Worm (Caenorhabditis elegans) whole organism, L4 larva: ENCODE data around the gene srbc-39.

Experiments used
- F26F4.8 ChIP-seq: fragments of 200-800 bp; sonication (Bioruptor generic); conservative IDR thresholded peaks from 2 replicates; pipeline ENCODE4 v1.3.6; 2022; ENCODE audit warnings: missing genetic modification characterization, missing compliant biosample characterization
- F37D6.2 ChIP-seq: sonication (generic microtip); optimal IDR thresholded peaks from 2 replicates; lab custom pipeline; 2016; ENCODE audit warnings: mild to moderate bottlenecking, missing genetic modification characterization, missing compliant biosample characterization
- Y105C5A.15 ChIP-seq: fragments of 200-800 bp; sonication (Bioruptor generic); IDR thresholded peaks from 2 replicates; pipeline ENCODE4 v1.3.6; 2022; ENCODE audit warnings: missing genetic modification characterization, missing compliant biosample characterization
- Y5F2A.4 ChIP-seq: fragments of 200-800 bp; sonication (Bioruptor generic); optimal IDR thresholded peaks from 2 replicates; lab custom pipeline; 2018; ENCODE audit warnings: mild to moderate bottlenecking, missing genetic modification characterization, missing compliant biosample characterization
- ZK546.5 ChIP-seq, 2 experiments: sonication (generic microtip); optimal IDR thresholded peaks; 2 replicates each; lab custom pipeline; 2017; ENCODE audit warnings: missing biosample characterization in 2 of 2, missing genetic modification characterization in 2 of 2
- aha-1 ChIP-seq: fragments of 150-350 bp; peaks from one replicate; lab custom pipeline; 2014; ENCODE audit warnings: missing biosample characterization, missing genetic modification characterization
- ama-1 ChIP-seq: fragments of 150-350 bp; optimal IDR thresholded peaks from 2 replicates; lab custom pipeline; 2014; ENCODE audit warnings: inconsistent platforms, mixed read lengths
- arid-1 ChIP-seq: fragments of 200-800 bp; sonication (Bioruptor generic); conservative IDR thresholded peaks from 2 replicates; pipeline ENCODE4 v1.3.6; 2022; ENCODE audit warnings: missing genetic modification reagents, missing genetic modification characterization, missing compliant biosample characterization
- attf-4 ChIP-seq: sonication (generic microtip); optimal IDR thresholded peaks from 3 replicates; lab custom pipeline; 2017; ENCODE audit warnings: missing biosample characterization, missing genetic modification characterization
- ceh-28 ChIP-seq: fragments of 150-350 bp; optimal IDR thresholded peaks from 2 replicates; lab custom pipeline; 2014; ENCODE audit warnings: missing biosample characterization, missing genetic modification reagents, missing genetic modification characterization
- cey-2 ChIP-seq: sonication (generic microtip); optimal IDR thresholded peaks from 3 replicates; lab custom pipeline; 2017; ENCODE audit warnings: missing genetic modification characterization, mild to moderate bottlenecking, missing compliant biosample characterization, antibody characterized with exemption, borderline replicate concordance; ENCODE audit not compliant: insufficient read depth
- ctbp-1 ChIP-seq: fragments of 200-800 bp; sonication (Bioruptor generic); IDR thresholded peaks from 2 replicates; pipeline ENCODE4 v1.3.6; 2022; ENCODE audit warnings: missing genetic modification reagents, missing genetic modification characterization, missing compliant biosample characterization
- daf-16 ChIP-seq, 3 experiments: sonication (generic microtip); optimal IDR thresholded peaks; 2 replicates each; lab custom pipeline; 2016 to 2017; ENCODE audit warnings: missing genetic modification characterization in 3 of 3, missing genetic modification reagents in 3 of 3, mild to moderate bottlenecking in 2 of 3, missing compliant biosample characterization in 2 of 3, missing biosample characterization in 1 of 3, moderate library complexity in 1 of 3
- daf-19 ChIP-seq: fragments of 200-800 bp; sonication (Bioruptor generic); conservative IDR thresholded peaks from 2 replicates; pipeline ENCODE4 v1.3.6; 2022; ENCODE audit warnings: missing genetic modification characterization, missing compliant biosample characterization
- daf-8 ChIP-seq: fragments of 200-800 bp; sonication (Bioruptor generic); IDR thresholded peaks from 2 replicates; pipeline ENCODE4 v1.3.6; 2022; ENCODE audit warnings: missing genetic modification characterization, missing compliant biosample characterization
- dmd-6 ChIP-seq: fragments of 200-800 bp; sonication (Bioruptor generic); IDR thresholded peaks from 2 replicates; pipeline ENCODE4 v1.3.6; 2022; ENCODE audit warnings: missing genetic modification reagents, missing genetic modification characterization, missing compliant biosample characterization
- egl-43 ChIP-seq: fragments of 200-800 bp; sonication (Bioruptor generic); IDR thresholded peaks from 2 replicates; pipeline ENCODE4 v1.3.6; 2022; ENCODE audit warnings: missing genetic modification reagents, missing genetic modification characterization, missing compliant biosample characterization
- gei-8 ChIP-seq: fragments of 200-800 bp; sonication (Bioruptor generic); optimal IDR thresholded peaks from 2 replicates; lab custom pipeline; 2018; ENCODE audit warnings: mild to moderate bottlenecking, missing genetic modification characterization, missing compliant biosample characterization
- hlh-11 ChIP-seq: fragments of 200-800 bp; sonication (Bioruptor generic); optimal IDR thresholded peaks from 2 replicates; lab custom pipeline; 2018; ENCODE audit warnings: mild to moderate bottlenecking, missing genetic modification characterization, missing compliant biosample characterization
- hlh-30 ChIP-seq: sonication (generic microtip); optimal IDR thresholded peaks from 2 replicates; lab custom pipeline; 2017; ENCODE audit warnings: antibody characterized with exemption, mild to moderate bottlenecking, missing genetic modification characterization, missing compliant biosample characterization; ENCODE audit not compliant: insufficient read depth
- hmg-1.1 ChIP-seq: fragments of 200-800 bp; sonication (Bioruptor generic); IDR thresholded peaks from 2 replicates; pipeline ENCODE4 v1.3.6; 2022; ENCODE audit warnings: missing genetic modification reagents, missing genetic modification characterization, missing compliant biosample characterization
- lin-1 ChIP-seq: fragments of 200-800 bp; sonication (Bioruptor generic); IDR thresholded peaks from 2 replicates; pipeline ENCODE4 v1.3.6; 2022; ENCODE audit warnings: missing genetic modification reagents, missing genetic modification characterization, missing compliant biosample characterization
- lin-15B ChIP-seq: fragments of 150-350 bp; sonication (generic microtip); optimal IDR thresholded peaks from 3 replicates; lab custom pipeline; 2014; ENCODE audit warnings: missing biosample characterization, missing genetic modification characterization
- lin-39 ChIP-seq: fragments of 150-350 bp; optimal IDR thresholded peaks from 2 replicates; lab custom pipeline; 2014; ENCODE audit warnings: missing biosample characterization, missing genetic modification reagents, missing genetic modification characterization
- lsy-2 ChIP-seq, 2 experiments: fragments of 150-350 bp in 1 of 2; sonication (generic microtip) in 1 of 2; optimal IDR thresholded peaks; 2 replicates each; lab custom pipeline; 2014 to 2017; ENCODE audit warnings: missing biosample characterization in 2 of 2, missing genetic modification characterization in 2 of 2
- madf-5 ChIP-seq, 2 experiments: fragments of 200-800 bp; sonication (Bioruptor generic); IDR thresholded peaks; 2 replicates each; pipeline ENCODE4 v1.3.6; 2022; ENCODE audit warnings: missing compliant biosample characterization in 2 of 2, missing genetic modification characterization in 2 of 2
- madf-9 ChIP-seq: fragments of 200-800 bp; sonication (Bioruptor generic); conservative IDR thresholded peaks from 2 replicates; pipeline ENCODE4 v1.3.6; 2022; ENCODE audit warnings: missing genetic modification reagents, missing genetic modification characterization, missing compliant biosample characterization
- mdt-29 ChIP-seq: fragments of 200-800 bp; sonication (Bioruptor generic); IDR thresholded peaks from 2 replicates; pipeline ENCODE4 v1.3.6; 2022; ENCODE audit warnings: missing genetic modification reagents, missing genetic modification characterization, missing compliant biosample characterization
- mep-1 ChIP-seq: fragments of 150-350 bp; sonication (generic microtip); optimal IDR thresholded peaks from 3 replicates; lab custom pipeline; 2014; ENCODE audit warnings: missing biosample characterization, missing genetic modification characterization
- nhr-102 ChIP-seq: sonication (generic microtip); optimal IDR thresholded peaks from 2 replicates; lab custom pipeline; 2016; ENCODE audit warnings: mild to moderate bottlenecking, missing genetic modification characterization, moderate library complexity, missing compliant biosample characterization
- nhr-28 ChIP-seq: fragments of 150-350 bp; optimal IDR thresholded peaks from 2 replicates; lab custom pipeline; 2014; ENCODE audit warnings: missing biosample characterization, missing genetic modification characterization
- nhr-41 ChIP-seq: fragments of 200-800 bp; sonication (Bioruptor generic); IDR thresholded peaks from 2 replicates; pipeline ENCODE4 v1.3.6; 2022; ENCODE audit warnings: missing genetic modification reagents, missing genetic modification characterization, missing compliant biosample characterization
- nhr-6 ChIP-seq: fragments of 150-350 bp; optimal IDR thresholded peaks from 2 replicates; lab custom pipeline; 2014; ENCODE audit warnings: missing biosample characterization, missing genetic modification characterization
- nhr-77 ChIP-seq: fragments of 150-350 bp; optimal IDR thresholded peaks from 2 replicates; lab custom pipeline; 2014; ENCODE audit warnings: missing biosample characterization, missing genetic modification characterization
- php-3 ChIP-seq: fragments of 200-800 bp; sonication (Bioruptor generic); IDR thresholded peaks from 2 replicates; pipeline ENCODE4 v1.3.6; 2022; ENCODE audit warnings: missing genetic modification reagents, missing genetic modification characterization, missing compliant biosample characterization
- pqm-1 ChIP-seq: sonication (generic microtip); optimal IDR thresholded peaks from 2 replicates; lab custom pipeline; 2017; ENCODE audit warnings: missing biosample characterization, missing genetic modification characterization
- sdz-12 ChIP-seq: fragments of 200-800 bp; sonication (Bioruptor generic); optimal IDR thresholded peaks from 2 replicates; lab custom pipeline; 2018; ENCODE audit warnings: mild to moderate bottlenecking, missing genetic modification characterization, missing compliant biosample characterization
- set-16 ChIP-seq: fragments of 200-800 bp; sonication (Bioruptor generic); IDR thresholded peaks from 2 replicates; pipeline ENCODE4 v1.3.6; 2022; ENCODE audit warnings: missing genetic modification reagents, missing genetic modification characterization, missing compliant biosample characterization
- skn-1 ChIP-seq: fragments of 150-350 bp; optimal IDR thresholded peaks from 2 replicates; lab custom pipeline; 2014; ENCODE audit warnings: missing biosample characterization, missing genetic modification characterization
- snpc-1.2 ChIP-seq: fragments of 200-800 bp; sonication (Bioruptor generic); IDR thresholded peaks from 2 replicates; pipeline ENCODE4 v1.3.6; 2022; ENCODE audit warnings: missing genetic modification reagents, missing genetic modification characterization, missing compliant biosample characterization
- tag-97 ChIP-seq: fragments of 200-800 bp; sonication (Bioruptor generic); IDR thresholded peaks from 2 replicates; pipeline ENCODE4 v1.3.6; 2022; ENCODE audit warnings: missing genetic modification characterization, missing compliant biosample characterization
- unc-130 ChIP-seq: sonication (generic microtip); optimal IDR thresholded peaks from 2 replicates; lab custom pipeline; 2016; ENCODE audit warnings: missing genetic modification reagents, missing genetic modification characterization, missing compliant biosample characterization
- unc-62 ChIP-seq, 3 experiments: fragments of 150-350 bp in 1 of 3; sonication (generic microtip); optimal IDR thresholded peaks in 2 of 3; peaks in 1 of 3; 1 replicate in 1 of 3; 2 replicates in 2 of 3; lab custom pipeline; 2014 to 2017; ENCODE audit warnings: missing biosample characterization in 3 of 3, missing genetic modification characterization in 3 of 3, missing genetic modification reagents in 3 of 3, missing genotype in 1 of 3
- vab-7 ChIP-seq: fragments of 200-800 bp; sonication (Bioruptor generic); IDR thresholded peaks from 2 replicates; pipeline ENCODE4 v1.3.6; 2022; ENCODE audit warnings: missing genetic modification reagents, missing genetic modification characterization, missing compliant biosample characterization
- zfp-2 ChIP-seq: sonication (generic microtip); optimal IDR thresholded peaks from 2 replicates; lab custom pipeline; 2016; ENCODE audit warnings: mild to moderate bottlenecking, missing genetic modification characterization, missing compliant biosample characterization
- zfp-3 ChIP-seq: fragments of 200-800 bp; sonication (Bioruptor generic); conservative IDR thresholded peaks from 2 replicates; pipeline ENCODE4 v1.3.6; 2022; ENCODE audit warnings: missing genetic modification reagents, missing genetic modification characterization, missing compliant biosample characterization
- zip-2 ChIP-seq: fragments of 150-350 bp; optimal IDR thresholded peaks from 2 replicates; lab custom pipeline; 2014; ENCODE audit warnings: missing biosample characterization, missing genetic modification characterization
- ztf-11 ChIP-seq: fragments of 150-350 bp; optimal IDR thresholded peaks from 2 replicates; lab custom pipeline; 2014; ENCODE audit warnings: missing biosample characterization, missing genetic modification characterization
- ztf-7 ChIP-seq: fragments of 150-350 bp; optimal IDR thresholded peaks from 2 replicates; lab custom pipeline; 2014; ENCODE audit warnings: missing biosample characterization, missing genetic modification characterization

Gene srbc-39

DNA sequence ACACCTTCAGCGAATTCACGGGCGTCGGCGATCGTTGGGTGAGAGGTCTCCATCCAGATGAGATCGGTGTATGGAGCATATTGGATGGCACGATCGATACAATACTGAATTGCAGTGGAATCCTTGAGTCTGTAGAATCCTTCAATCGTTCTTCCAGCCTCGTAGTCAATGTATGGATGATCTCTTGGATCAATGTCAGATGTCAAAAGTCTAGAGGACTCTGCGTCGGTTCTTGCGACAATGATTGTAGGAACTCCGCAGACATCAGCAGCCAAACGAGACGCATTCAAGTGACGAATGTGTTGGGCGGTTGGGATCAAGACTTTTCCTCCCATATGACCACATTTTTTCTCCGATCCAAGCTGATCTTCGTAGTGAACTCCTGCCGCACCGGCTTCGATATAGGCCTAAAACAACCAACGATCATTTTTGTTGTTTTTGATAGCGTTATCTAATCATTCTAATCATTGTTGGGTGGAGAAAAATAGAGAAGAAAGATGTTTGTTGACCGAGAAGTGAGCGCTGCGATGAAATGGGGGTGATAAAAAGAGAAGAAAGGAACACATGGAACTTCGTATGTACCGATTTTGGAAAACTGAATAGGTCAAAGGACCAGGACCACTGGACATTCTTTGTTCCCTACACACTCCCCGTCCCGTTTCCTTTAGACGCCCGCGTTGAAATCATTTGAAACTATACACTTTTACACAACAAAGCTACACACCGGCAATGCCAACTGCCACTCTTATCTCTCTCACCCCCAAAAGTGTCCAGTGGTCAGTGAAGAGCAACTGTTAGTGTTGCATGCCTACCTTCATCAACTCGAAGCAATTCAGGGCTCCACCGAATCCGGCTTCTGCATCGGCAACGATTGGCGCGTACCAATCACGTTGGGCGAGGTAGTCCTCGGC lies 17.9 kb downstream of the srbc-39 start:
- TF ChIP-seq Y5F2A.4 (GFP tag; lab: Kevin White, UChicago) (no peak), nhr-41 (GFP tag; lab: Robert Waterston, UW) (no peak), nhr-102 (tag; lab: Kevin White, UChicago) (no peak), hmg-1.1 (no peak), zfp-3 (GFP tag; lab: Robert Waterston, UW) (peak; percentile 41; the same call in 1 of the 2 replicates), egl-43 (GFP tag; lab: Robert Waterston, UW) (no peak), sdz-12 (GFP tag; lab: Kevin White, UChicago) (no peak), daf-19 (0 out of 2 replicates have a peak, but pooled peaks have one; percentile 38), ztf-7 (tag; lab: Kevin White, UChicago) (no peak), nhr-6 (tag; lab: Kevin White, UChicago) (no peak), nhr-28 (tag; lab: Kevin White, UChicago) (peak; percentile 26), lin-15B (no peak), set-16 (GFP tag; lab: Robert Waterston, UW) (no peak), madf-5 (GFP tag; IDR thresholded peaks at IDR 0.05; lab: Robert Waterston, UW) (no peak; a peak in 1 of 4 replicates), lin-1 (GFP tag; lab: Robert Waterston, UW) (no peak; the same call in 1 of the 2 replicates), mep-1 (tag; lab: Kevin White, UChicago) (peak; percentile 30), php-3 (GFP tag; lab: Robert Waterston, UW) (no peak), snpc-1.2 (GFP tag; lab: Robert Waterston, UW) (no peak), ztf-11 (tag; lab: Kevin White, UChicago) (no peak), Y105C5A.15 (GFP tag; lab: Robert Waterston, UW) (no peak), lsy-2 (tag; optimal IDR thresholded peaks at IDR 0.05; lab: Kevin White, UChicago) (no peak), unc-62 (GFP tag; optimal IDR thresholded peaks at IDR 0.05 in 1 of 2; lab: Kevin White, UChicago) (no peak), unc-62 (tag; optimal IDR thresholded peaks at IDR 0.05; lab: Kevin White, UChicago) (no peak), dmd-6 (GFP tag; lab: Robert Waterston, UW) (no peak; the same call in 1 of the 2 replicates), F26F4.8 (GFP tag; lab: Robert Waterston, UW) (no peak), madf-9 (GFP tag; lab: Robert Waterston, UW) (no peak), lin-39 (tag; lab: Kevin White, UChicago) (no peak), nhr-77 (tag; lab: Kevin White, UChicago) (no peak), hlh-30 (tag; lab: Kevin White, UChicago) (no peak), ceh-28 (tag; lab: Kevin White, UChicago) (no peak), zfp-2 (tag; lab: Kevin White, UChicago) (no peak), ctbp-1 (no peak; the same call in 1 of the 2 replicates), cey-2 (tag; lab: Kevin White, UChicago) (no peak), attf-4 (tag; lab: Kevin White, UChicago) (no peak), gei-8 (GFP tag; lab: Kevin White, UChicago) (no peak), hlh-11 (no peak), unc-130 (GFP tag; lab: Kevin White, UChicago) (no peak), ama-1 (lab: Kevin White, UChicago) (peak; percentile 89), daf-8 (no peak), mdt-29 (GFP tag; lab: Robert Waterston, UW) (no peak), skn-1 (no peak), aha-1 (peak; percentile 97), daf-16 (GFP tag; optimal IDR thresholded peaks at IDR 0.05; lab: Kevin White, UChicago) (peak in 1 of 2 experiments; percentile 6), daf-16 (tag; optimal IDR thresholded peaks at IDR 0.05; lab: Kevin White, UChicago) (no peak), tag-97 (no peak), pqm-1 (tag; lab: Kevin White, UChicago) (peak; percentile 44), arid-1 (no peak), vab-7 (GFP tag; lab: Robert Waterston, UW) (no peak), F37D6.2 (tag; lab: Kevin White, UChicago) (no peak), zip-2 (tag; lab: Kevin White, UChicago) (peak; percentile 15), ZK546.5 (tag; optimal IDR thresholded peaks at IDR 0.05; lab: Kevin White, UChicago) (no peak)
